Worm (Caenorhabditis elegans) whole organism, L1 larva: ENCODE data around the gene srd-43.

Experiments used
- C16A3.4 ChIP-seq: fragments of 150-350 bp; optimal IDR thresholded peaks from 2 replicates; lab custom pipeline; 2014; ENCODE audit warnings: missing biosample characterization, missing genetic modification characterization
- C34B4.2 ChIP-seq: sonication (generic microtip); optimal IDR thresholded peaks from 2 replicates; lab custom pipeline; 2017; ENCODE audit warnings: mild to moderate bottlenecking, missing genetic modification characterization, missing compliant biosample characterization
- alr-1 ChIP-seq: fragments of 200-800 bp; sonication (Bioruptor generic); optimal IDR thresholded peaks from 2 replicates; lab custom pipeline; 2018; ENCODE audit warnings: borderline replicate concordance, mild to moderate bottlenecking, missing genetic modification characterization, missing compliant biosample characterization
- ceh-63 ChIP-seq: fragments of 200-800 bp; sonication (Bioruptor generic); optimal IDR thresholded peaks from 2 replicates; lab custom pipeline; 2018; ENCODE audit warnings: mild to moderate bottlenecking, missing genetic modification characterization, missing compliant biosample characterization
- ceh-82 ChIP-seq, 3 experiments: fragments of 150-350 bp in 1 of 3; sonication (generic microtip) in 2 of 3; optimal IDR thresholded peaks; 2 replicates each; lab custom pipeline; 2014 to 2017; ENCODE audit warnings: missing biosample characterization in 3 of 3, missing genetic modification characterization in 3 of 3
- ceh-88 ChIP-seq: fragments of 200-800 bp; sonication (Bioruptor generic); IDR thresholded peaks from 2 replicates; pipeline ENCODE4 v1.3.6; 2022; ENCODE audit warnings: missing genetic modification characterization, missing compliant biosample characterization
- ceh-90 ChIP-seq: sonication (generic microtip); optimal IDR thresholded peaks from 2 replicates; lab custom pipeline; 2016; ENCODE audit warnings: missing genetic modification characterization, missing compliant biosample characterization
- dsc-1 ChIP-seq: sonication (generic microtip); optimal IDR thresholded peaks from 2 replicates; lab custom pipeline; 2016; ENCODE audit warnings: mild to moderate bottlenecking, missing genetic modification characterization, missing compliant biosample characterization
- efl-1 ChIP-seq, 4 experiments: fragments of 150-350 bp; optimal IDR thresholded peaks in 3 of 4; peaks in 1 of 4; 1 replicate in 1 of 4; 2 replicates in 3 of 4; lab custom pipeline; 2014; ENCODE audit warnings: missing biosample characterization in 2 of 4, missing genetic modification characterization in 2 of 4, missing genetic modification reagents in 2 of 4
- efl-3 ChIP-seq: fragments of 200-800 bp; sonication (Bioruptor generic); optimal IDR thresholded peaks from 2 replicates; lab custom pipeline; 2018; ENCODE audit warnings: mild to moderate bottlenecking, missing genetic modification characterization, missing compliant biosample characterization
- egl-13 ChIP-seq: sonication (generic microtip); optimal IDR thresholded peaks from 2 replicates; lab custom pipeline; 2016; ENCODE audit warnings: missing genotype, missing genetic modification reagents, missing genetic modification characterization, missing compliant biosample characterization
- elt-2 ChIP-seq: sonication (generic microtip); optimal IDR thresholded peaks from 2 replicates; lab custom pipeline; 2016; ENCODE audit warnings: missing genetic modification characterization, mild to moderate bottlenecking, inconsistent platforms, missing compliant biosample characterization, missing genetic modification reagents
- elt-3 ChIP-seq, 6 experiments: fragments of 150-350 bp in 1 of 6; sonication (generic microtip); optimal IDR thresholded peaks; 2 replicates each; lab custom pipeline; 2017 to 2018; ENCODE audit warnings: missing biosample characterization in 6 of 6, missing genetic modification characterization in 6 of 6, inconsistent platforms in 1 of 6
- ets-5 ChIP-seq: fragments of 200-800 bp; sonication (Bioruptor generic); IDR thresholded peaks from 2 replicates; pipeline ENCODE4 v1.3.6; 2022; ENCODE audit warnings: missing genetic modification characterization, missing compliant biosample characterization
- fkh-4 ChIP-seq: sonication (generic microtip); optimal IDR thresholded peaks from 2 replicates; lab custom pipeline; 2016; ENCODE audit warnings: missing compliant biosample characterization, missing genetic modification characterization, borderline replicate concordance
- fos-1 ChIP-seq: fragments of 150-350 bp; optimal IDR thresholded peaks from 2 replicates; lab custom pipeline; 2014; ENCODE audit warnings: missing biosample characterization, missing genetic modification characterization
- grh-1 ChIP-seq: fragments of 200-800 bp; sonication (Bioruptor generic); IDR thresholded peaks from 2 replicates; pipeline ENCODE4 v1.3.6; 2022; ENCODE audit warnings: missing genetic modification reagents, missing genetic modification characterization, missing compliant biosample characterization
- hlh-17 ChIP-seq: fragments of 200-800 bp; sonication (Bioruptor generic); optimal IDR thresholded peaks from 2 replicates; lab custom pipeline; 2018; ENCODE audit warnings: missing genetic modification characterization, mild to moderate bottlenecking, missing compliant biosample characterization, moderate library complexity, borderline replicate concordance
- hpl-2 ChIP-seq: fragments of 150-350 bp; optimal IDR thresholded peaks from 2 replicates; lab custom pipeline; 2014; ENCODE audit warnings: missing biosample characterization, missing genetic modification reagents, missing genetic modification characterization
- irx-1 ChIP-seq: sonication (generic microtip); optimal IDR thresholded peaks from 2 replicates; lab custom pipeline; 2016; ENCODE audit warnings: missing genetic modification characterization, missing compliant biosample characterization
- isw-1 ChIP-seq: fragments of 200-800 bp; sonication (Bioruptor generic); IDR thresholded peaks from 2 replicates; pipeline ENCODE4 v1.3.6; 2022; ENCODE audit warnings: missing genetic modification characterization, missing compliant biosample characterization
- jun-1 ChIP-seq: fragments of 150-350 bp; optimal IDR thresholded peaks from 2 replicates; lab custom pipeline; 2014; ENCODE audit warnings: missing biosample characterization, missing genetic modification reagents, missing genetic modification characterization
- lin-14 ChIP-seq: fragments of 200-800 bp; sonication (Bioruptor generic); optimal IDR thresholded peaks from 2 replicates; lab custom pipeline; 2018; ENCODE audit warnings: mild to moderate bottlenecking, missing genetic modification characterization, moderate library complexity, missing compliant biosample characterization
- lin-15B ChIP-seq: fragments of 150-350 bp; sonication (generic microtip); optimal IDR thresholded peaks from 3 replicates; lab custom pipeline; 2014; ENCODE audit warnings: missing biosample characterization, missing genetic modification characterization
- lin-35 ChIP-seq, 2 experiments: fragments of 150-350 bp; optimal IDR thresholded peaks; 2 replicates each; lab custom pipeline; 2014; ENCODE audit warnings: missing biosample characterization in 2 of 2, missing genetic modification characterization in 2 of 2, missing genetic modification reagents in 2 of 2
- lin-39 ChIP-seq: fragments of 150-350 bp; optimal IDR thresholded peaks from 2 replicates; lab custom pipeline; 2014; ENCODE audit warnings: missing biosample characterization, missing genetic modification reagents, missing genetic modification characterization
- lir-3 ChIP-seq: sonication (generic microtip); optimal IDR thresholded peaks from 2 replicates; lab custom pipeline; 2016; ENCODE audit warnings: mild to moderate bottlenecking, missing genetic modification characterization, moderate library complexity, missing compliant biosample characterization; ENCODE audit not compliant: poor library complexity
- mdl-1 ChIP-seq, 2 experiments: fragments of 150-350 bp; optimal IDR thresholded peaks; 2 replicates each; lab custom pipeline; 2014 to 2017; ENCODE audit warnings: missing biosample characterization in 2 of 2, missing genetic modification characterization in 2 of 2, inconsistent platforms in 1 of 2
- mef-2 ChIP-seq: fragments of 150-350 bp; optimal IDR thresholded peaks from 2 replicates; lab custom pipeline; 2014; ENCODE audit warnings: missing biosample characterization, missing genetic modification characterization
- mep-1 ChIP-seq: fragments of 150-350 bp; optimal IDR thresholded peaks from 2 replicates; lab custom pipeline; 2014; ENCODE audit warnings: missing biosample characterization, missing genetic modification characterization
- nhr-11 ChIP-seq: fragments of 150-350 bp; optimal IDR thresholded peaks from 2 replicates; lab custom pipeline; 2014; ENCODE audit warnings: missing biosample characterization, missing genetic modification characterization
- nhr-12 ChIP-seq: sonication (generic microtip); optimal IDR thresholded peaks from 2 replicates; lab custom pipeline; 2017; ENCODE audit warnings: missing biosample characterization, missing genetic modification characterization
- nhr-237 ChIP-seq: fragments of 150-350 bp; optimal IDR thresholded peaks from 2 replicates; lab custom pipeline; 2014; ENCODE audit warnings: missing biosample characterization, missing genetic modification characterization
- nhr-28 ChIP-seq: fragments of 150-350 bp; optimal IDR thresholded peaks from 2 replicates; lab custom pipeline; 2014; ENCODE audit warnings: missing biosample characterization, missing genetic modification characterization
- nhr-71 ChIP-seq: sonication (generic microtip); optimal IDR thresholded peaks from 2 replicates; lab custom pipeline; 2016; ENCODE audit warnings: mild to moderate bottlenecking, missing genetic modification characterization, moderate library complexity, missing compliant biosample characterization
- nhr-76 ChIP-seq: sonication (generic microtip); optimal IDR thresholded peaks from 2 replicates; lab custom pipeline; 2017; ENCODE audit warnings: missing biosample characterization, missing genetic modification characterization
- nhr-85 ChIP-seq: sonication (generic microtip); peaks from one replicate; lab custom pipeline; 2016; ENCODE audit warnings: missing genetic modification characterization, inconsistent platforms, missing compliant biosample characterization
- pag-3 ChIP-seq: sonication (generic microtip); optimal IDR thresholded peaks from 2 replicates; lab custom pipeline; 2017; ENCODE audit warnings: missing genetic modification characterization, mild to moderate bottlenecking, missing compliant biosample characterization, antibody characterized with exemption, borderline replicate concordance; ENCODE audit not compliant: insufficient read depth
- pqm-1 ChIP-seq: sonication (generic microtip); optimal IDR thresholded peaks from 3 replicates; lab custom pipeline; 2017; ENCODE audit warnings: missing biosample characterization, missing genetic modification characterization
- rnt-1 ChIP-seq: sonication (generic microtip); optimal IDR thresholded peaks from 2 replicates; lab custom pipeline; 2016; ENCODE audit warnings: mild to moderate bottlenecking, missing genetic modification characterization, moderate library complexity, missing compliant biosample characterization
- skn-1 ChIP-seq: fragments of 150-350 bp; optimal IDR thresholded peaks from 2 replicates; lab custom pipeline; 2014; ENCODE audit warnings: missing biosample characterization, missing genetic modification characterization
- snpc-4 ChIP-seq: fragments of 150-350 bp; optimal IDR thresholded peaks from 2 replicates; lab custom pipeline; 2014; ENCODE audit warnings: missing biosample characterization, missing genetic modification characterization
- sox-4 ChIP-seq: sonication (generic microtip); optimal IDR thresholded peaks from 2 replicates; lab custom pipeline; 2016; ENCODE audit warnings: missing genetic modification characterization, missing compliant biosample characterization
- sptf-1 ChIP-seq: fragments of 150-350 bp; optimal IDR thresholded peaks from 2 replicates; lab custom pipeline; 2014; ENCODE audit warnings: missing biosample characterization, missing genetic modification characterization
- sup-37 ChIP-seq: fragments of 200-800 bp; sonication (Bioruptor generic); optimal IDR thresholded peaks from 2 replicates; lab custom pipeline; 2018; ENCODE audit warnings: mild to moderate bottlenecking, missing genetic modification characterization, missing compliant biosample characterization
- swsn-7 ChIP-seq: sonication (generic microtip); optimal IDR thresholded peaks from 2 replicates; lab custom pipeline; 2016; ENCODE audit warnings: missing genetic modification characterization, missing compliant biosample characterization
- tbx-2 ChIP-seq: sonication (generic microtip); optimal IDR thresholded peaks from 2 replicates; lab custom pipeline; 2016; ENCODE audit warnings: missing genetic modification characterization, missing compliant biosample characterization
- tlp-1 ChIP-seq: fragments of 150-350 bp; optimal IDR thresholded peaks from 2 replicates; lab custom pipeline; 2014; ENCODE audit warnings: missing biosample characterization, missing genetic modification characterization
- unc-130 ChIP-seq: fragments of 150-350 bp; optimal IDR thresholded peaks from 2 replicates; lab custom pipeline; 2017; ENCODE audit warnings: missing biosample characterization, missing genetic modification characterization, inconsistent platforms
- unc-30 ChIP-seq: sonication (generic microtip); optimal IDR thresholded peaks from 2 replicates; lab custom pipeline; 2017; ENCODE audit warnings: missing biosample characterization, missing genetic modification characterization
- unc-86 ChIP-seq: sonication (generic microtip); optimal IDR thresholded peaks from 2 replicates; lab custom pipeline; 2016; ENCODE audit warnings: missing genetic modification characterization, missing compliant biosample characterization
- unc-98 ChIP-seq: fragments of 200-800 bp; sonication (Bioruptor generic); IDR thresholded peaks from 2 replicates; pipeline ENCODE4 v1.3.6; 2022; ENCODE audit warnings: missing genetic modification characterization, missing compliant biosample characterization
- zip-4 ChIP-seq: fragments of 200-800 bp; sonication (Bioruptor generic); optimal IDR thresholded peaks from 2 replicates; lab custom pipeline; 2018; ENCODE audit warnings: mild to moderate bottlenecking, missing genetic modification characterization, moderate library complexity, missing compliant biosample characterization

The srd-43 gene

DNA sequence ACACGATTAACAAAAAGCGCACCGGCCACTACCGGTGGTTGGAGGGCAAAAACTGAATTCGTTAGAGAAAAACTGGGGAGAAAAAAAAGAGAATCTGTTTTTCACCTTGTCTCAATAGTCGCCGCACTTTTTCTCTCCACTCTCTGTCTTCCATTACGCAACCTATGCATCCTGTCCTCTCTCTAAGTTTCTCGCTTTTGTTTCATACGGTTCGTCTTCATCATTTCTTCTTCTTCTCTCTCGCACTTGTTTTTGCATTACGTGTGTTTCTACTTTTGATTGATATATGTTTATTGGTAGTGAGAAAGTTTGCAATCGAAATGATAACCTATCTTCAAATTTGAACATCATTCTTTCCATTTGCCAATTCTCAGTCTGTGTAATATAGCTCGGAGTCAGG is 14.9 kb upstream of the srd-43 start:
- TF ChIP-seq C34B4.2 (no peak), nhr-76 (tag; lab: Kevin White, UChicago) (no peak), grh-1 (GFP tag; lab: Robert Waterston, UW) (0 out of 2 replicates have a peak, but pooled peaks have one; percentile 14), unc-30 (tag; lab: Kevin White, UChicago) (no peak), unc-86 (tag; lab: Kevin White, UChicago) (no peak), zip-4 (GFP tag; lab: Kevin White, UChicago) (no peak), mdl-1 (tag; optimal IDR thresholded peaks at IDR 0.05; lab: Kevin White, UChicago) (no peak), nhr-11 (tag; lab: Kevin White, UChicago) (no peak), lin-14 (peak; percentile 75), ets-5 (GFP tag; lab: Robert Waterston, UW) (no peak), pqm-1 (no peak), mef-2 (tag; lab: Kevin White, UChicago) (no peak), efl-3 (GFP tag; lab: Kevin White, UChicago) (no peak), ceh-88 (GFP tag; lab: Robert Waterston, UW) (no peak), nhr-28 (tag; lab: Kevin White, UChicago) (no peak), rnt-1 (tag; lab: Kevin White, UChicago) (peak; percentile 55), ceh-63 (GFP tag; lab: Kevin White, UChicago) (no peak), pag-3 (tag; lab: Kevin White, UChicago) (no peak), nhr-85 (tag; lab: Kevin White, UChicago) (peak; percentile 94), fos-1 (tag; lab: Kevin White, UChicago) (no peak), tlp-1 (tag; lab: Kevin White, UChicago) (no peak), lin-39 (tag; lab: Kevin White, UChicago) (no peak), swsn-7 (tag; lab: Kevin White, UChicago) (peak; percentile 42), C16A3.4 (tag; lab: Kevin White, UChicago) (peak; percentile 55), nhr-12 (tag; lab: Kevin White, UChicago) (no peak), nhr-71 (tag; lab: Kevin White, UChicago) (peak; percentile 79), mep-1 (tag; lab: Kevin White, UChicago) (peak; percentile 41), hpl-2 (GFP tag; lab: Kevin White, UChicago) (no peak), lin-15B (tag; lab: Kevin White, UChicago) (no peak), fkh-4 (tag; lab: Kevin White, UChicago) (no peak), unc-130 (tag; lab: Kevin White, UChicago) (no peak), sup-37 (no peak), tbx-2 (tag; lab: Kevin White, UChicago) (peak; percentile 23), sptf-1 (tag; lab: Kevin White, UChicago) (no peak), efl-1 (optimal IDR thresholded peaks at IDR 0.05; lab: Kevin White, UChicago) (no peak), efl-1 (GFP tag; optimal IDR thresholded peaks at IDR 0.05 in 1 of 2; lab: Kevin White, UChicago) (no peak), dsc-1 (no peak), unc-98 (GFP tag; lab: Robert Waterston, UW) (no peak), irx-1 (no peak), isw-1 (no peak), skn-1 (tag; lab: Kevin White, UChicago) (no peak), alr-1 (tag; lab: Kevin White, UChicago) (no peak), egl-13 (no peak), elt-3 (tag; optimal IDR thresholded peaks at IDR 0.05; lab: Kevin White, UChicago) (peak in 5 of 6 experiments; percentile 57 to 90 (median 77)), lir-3 (tag; lab: Kevin White, UChicago) (no peak), hlh-17 (GFP tag; lab: Kevin White, UChicago) (no peak), lin-35 (GFP tag; optimal IDR thresholded peaks at IDR 0.05; lab: Kevin White, UChicago) (peak in 1 of 2 experiments; percentile 53), sox-4 (tag; lab: Kevin White, UChicago) (no peak), nhr-237 (tag; lab: Kevin White, UChicago) (no peak), jun-1 (tag; lab: Kevin White, UChicago) (no peak), ceh-82 (tag; optimal IDR thresholded peaks at IDR 0.05; lab: Kevin White, UChicago) (no peak), elt-2 (tag; lab: Kevin White, UChicago) (no peak), snpc-4 (no peak), ceh-90 (no peak)
